Fruit fly (Drosophila melanogaster) whole organism, wandering third instar larva: ENCODE data around the gene Acsx1L.

Experiments used
- CG32264 ChIP-seq: fragments of 200-800 bp; sonication (Bioruptor generic); optimal IDR thresholded peaks from 2 replicates; lab custom pipeline; 2016; ENCODE audit warnings: missing biosample characterization, missing genetic modification characterization
- CG9705 ChIP-seq: fragments of 200-800 bp; sonication (Bioruptor generic); optimal IDR thresholded peaks from 2 replicates; lab custom pipeline; 2018; ENCODE audit warnings: missing biosample characterization, mild to moderate bottlenecking, missing genetic modification characterization
- CrebA ChIP-seq: fragments of 200-800 bp; sonication (Bioruptor generic); optimal IDR thresholded peaks from 2 replicates; lab custom pipeline; 2016; ENCODE audit warnings: missing biosample characterization, mild to moderate bottlenecking, missing genetic modification characterization, borderline replicate concordance
- Dfd ChIP-seq: fragments of >200 bp; optimal IDR thresholded peaks from 2 replicates; lab custom pipeline; 2017; ENCODE audit warnings: missing biosample characterization, missing genetic modification characterization
- Dif ChIP-seq: fragments of 200-275, 200-300 bp; sonication (Bioruptor generic); optimal IDR thresholded peaks from 2 replicates; lab custom pipeline; 2018; ENCODE audit warnings: missing biosample characterization, missing genetic modification characterization; ENCODE audit not compliant: partially characterized antibody
- GATAd ChIP-seq: sonication (Bioruptor generic); optimal IDR thresholded peaks from 2 replicates; lab custom pipeline; 2016; ENCODE audit warnings: missing biosample characterization, missing genetic modification characterization
- HLH106 ChIP-seq: fragments of 200-800 bp; optimal IDR thresholded peaks from 3 replicates; lab custom pipeline; 2019; ENCODE audit warnings: missing biosample characterization, mild to moderate bottlenecking, missing genetic modification characterization, moderate library complexity
- Hnf4 ChIP-seq: fragments of 200-800 bp; sonication (Bioruptor generic); optimal IDR thresholded peaks from 2 replicates; lab custom pipeline; 2016; ENCODE audit warnings: missing biosample characterization, mild to moderate bottlenecking, missing genetic modification characterization
- Hr78 ChIP-seq: fragments of >200 bp; optimal IDR thresholded peaks from 2 replicates; lab custom pipeline; 2017; ENCODE audit warnings: missing biosample characterization, missing genetic modification characterization
- Hr83 ChIP-seq: fragments of 200-300 bp; sonication (Bioruptor generic); optimal IDR thresholded peaks from 2 replicates; lab custom pipeline; 2016; ENCODE audit warnings: missing biosample characterization, mild to moderate bottlenecking, missing genetic modification characterization, moderate library complexity; ENCODE audit not compliant: poor library complexity, severe bottlenecking
- Jra ChIP-seq: sonication (Bioruptor generic); optimal IDR thresholded peaks from 2 replicates; lab custom pipeline; 2016; ENCODE audit warnings: missing biosample characterization, missing genetic modification characterization
- Myc ChIP-seq: fragments of >200 bp; optimal IDR thresholded peaks from 2 replicates; lab custom pipeline; 2017
- OdsH ChIP-seq: fragments of 200-800 bp; sonication (Bioruptor generic); optimal IDR thresholded peaks from 2 replicates; lab custom pipeline; 2016; ENCODE audit warnings: missing biosample characterization, mild to moderate bottlenecking, missing genetic modification characterization
- Rel ChIP-seq, 2 experiments: fragments of 200-800 bp; sonication (Bioruptor generic) in 1 of 2; optimal IDR thresholded peaks; 2 replicates in 1 of 2; 3 replicates in 1 of 2; lab custom pipeline; 2016 to 2019; ENCODE audit warnings: mild to moderate bottlenecking in 2 of 2, missing biosample characterization in 2 of 2, missing genetic modification characterization in 2 of 2, moderate library complexity in 1 of 2
- Sp1 ChIP-seq: fragments of 200-800 bp; sonication (Bioruptor generic); optimal IDR thresholded peaks from 3 replicates; lab custom pipeline; 2019; ENCODE audit warnings: missing biosample characterization, mild to moderate bottlenecking, missing genetic modification characterization, moderate library complexity
- Vsx2 ChIP-seq: fragments of 200-300, 225-300 bp; sonication (Bioruptor generic); optimal IDR thresholded peaks from 2 replicates; lab custom pipeline; 2018; ENCODE audit warnings: missing biosample characterization, missing genetic modification characterization; ENCODE audit not compliant: partially characterized antibody
- br ChIP-seq: fragments of 200-800 bp; sonication (Bioruptor generic); optimal IDR thresholded peaks from 2 replicates; lab custom pipeline; 2016; ENCODE audit warnings: missing biosample characterization, missing genetic modification characterization
- brk ChIP-seq: fragments of 200-800 bp; sonication (Bioruptor generic); optimal IDR thresholded peaks from 2 replicates; lab custom pipeline; 2016; ENCODE audit warnings: missing biosample characterization, mild to moderate bottlenecking, missing genetic modification characterization
- dl ChIP-seq, 2 experiments: fragments of 175-275, 200-275 bp in 1 of 2; fragments of 200-275 bp in 1 of 2; sonication (Bioruptor generic); optimal IDR thresholded peaks; lab custom pipeline; 2018; ENCODE audit warnings: mild to moderate bottlenecking in 2 of 2, missing biosample characterization in 2 of 2, missing genetic modification characterization in 2 of 2, moderate library complexity in 2 of 2; ENCODE audit not compliant: partially characterized antibody in 2 of 2, insufficient read depth in 1 of 2
- dmrt93B ChIP-seq: fragments of 200-800 bp; sonication (Bioruptor generic); optimal IDR thresholded peaks from 2 replicates; lab custom pipeline; 2018; ENCODE audit warnings: missing biosample characterization, mild to moderate bottlenecking, missing genetic modification characterization
- dsf ChIP-seq: sonication (Bioruptor generic); optimal IDR thresholded peaks from 2 replicates; lab custom pipeline; 2016; ENCODE audit warnings: missing biosample characterization, missing genetic modification characterization, borderline replicate concordance
- ey ChIP-seq: fragments of 200-800 bp; sonication (Bioruptor generic); optimal IDR thresholded peaks from 2 replicates; lab custom pipeline; 2016; ENCODE audit warnings: missing biosample characterization, missing genetic modification characterization
- foxo ChIP-seq, 2 experiments: fragments of 200-800 bp; sonication (Bioruptor generic); optimal IDR thresholded peaks; 2 replicates in 1 of 2; 3 replicates in 1 of 2; lab custom pipeline; 2016 to 2017; ENCODE audit warnings: missing biosample characterization in 2 of 2, missing genetic modification characterization in 2 of 2
- fru ChIP-seq: fragments of 200-800 bp; sonication (Bioruptor generic); optimal IDR thresholded peaks from 3 replicates; lab custom pipeline; 2016; ENCODE audit warnings: missing biosample characterization, mild to moderate bottlenecking, missing genetic modification characterization
- rgr ChIP-seq: fragments of 200-800 bp; sonication (Bioruptor generic); optimal IDR thresholded peaks from 3 replicates; lab custom pipeline; 2016; ENCODE audit warnings: missing biosample characterization, mild to moderate bottlenecking, missing genetic modification characterization
- sage ChIP-seq: fragments of 200-800 bp; sonication (Bioruptor generic); optimal IDR thresholded peaks from 2 replicates; lab custom pipeline; 2016; ENCODE audit warnings: missing biosample characterization, mild to moderate bottlenecking, missing genetic modification characterization
- sv ChIP-seq: fragments of 200-800 bp; sonication (Bioruptor generic); optimal IDR thresholded peaks from 3 replicates; lab custom pipeline; 2016; ENCODE audit warnings: missing biosample characterization, missing genetic modification characterization
- tai ChIP-seq: sonication (Bioruptor generic); optimal IDR thresholded peaks from 2 replicates; lab custom pipeline; 2016; ENCODE audit warnings: missing biosample characterization, missing genetic modification characterization
- usp ChIP-seq: fragments of >200 bp; optimal IDR thresholded peaks from 2 replicates; lab custom pipeline; 2017; ENCODE audit warnings: missing biosample characterization, missing genetic modification characterization
- woc ChIP-seq: sonication (Bioruptor generic); optimal IDR thresholded peaks from 2 replicates; lab custom pipeline; 2016; ENCODE audit warnings: missing biosample characterization, mild to moderate bottlenecking, missing genetic modification characterization

Gene Acsx1L

DNA sequence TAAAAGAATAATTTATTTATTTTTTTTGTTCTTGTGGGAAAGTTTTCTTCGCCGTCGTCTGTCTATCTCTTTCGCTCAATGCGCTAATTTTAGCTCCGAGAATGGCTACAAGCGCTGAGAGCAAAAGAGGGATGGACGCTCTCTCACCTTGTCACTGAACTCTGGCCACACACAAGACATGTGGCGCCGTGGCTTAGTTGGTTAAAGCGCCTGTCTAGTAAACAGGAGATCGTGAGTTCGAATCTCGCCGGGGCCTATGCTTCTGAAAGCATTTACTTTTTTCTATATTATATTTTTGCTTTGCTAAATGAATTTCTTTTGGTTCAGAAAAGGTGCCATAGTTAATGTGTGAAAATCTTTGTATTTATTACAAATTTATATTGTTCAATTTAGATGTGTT is 29.5 kb upstream of the Acsx1L start:
- TF ChIP-seq CrebA (GFP tag; lab: Kevin White, UChicago), result peak; percentile 12
- no peak for TF ChIP-seq ey (GFP tag; lab: Kevin White, UChicago)

dm6 chr3R:19801752-19802151 is 28.7 kb upstream of the Acsx1L start:
- TF ChIP-seq foxo (GFP tag; optimal IDR thresholded peaks at IDR 0.05; lab: Kevin White, UChicago), result no peak
- TF ChIP-seq Sp1, result no peak
- TF ChIP-seq Myc, result no peak
- TF ChIP-seq sv (GFP tag; lab: Kevin White, UChicago), result no peak
- TF ChIP-seq Hr78 (GFP tag; lab: Kevin White, UChicago), result no peak
- no peak for TF ChIP-seq GATAd (GFP tag; lab: Kevin White, UChicago)
- TF ChIP-seq CG32264 (GFP tag; lab: Kevin White, UChicago), result no peak
- TF ChIP-seq tai (GFP tag; lab: Kevin White, UChicago), result no peak
- TF ChIP-seq CrebA (GFP tag; lab: Kevin White, UChicago), result no peak
- no peak for TF ChIP-seq CG9705 (GFP tag; lab: Kevin White, UChicago)
- TF ChIP-seq Hr83 (GFP tag; lab: Kevin White, UChicago), result no peak

DNA sequence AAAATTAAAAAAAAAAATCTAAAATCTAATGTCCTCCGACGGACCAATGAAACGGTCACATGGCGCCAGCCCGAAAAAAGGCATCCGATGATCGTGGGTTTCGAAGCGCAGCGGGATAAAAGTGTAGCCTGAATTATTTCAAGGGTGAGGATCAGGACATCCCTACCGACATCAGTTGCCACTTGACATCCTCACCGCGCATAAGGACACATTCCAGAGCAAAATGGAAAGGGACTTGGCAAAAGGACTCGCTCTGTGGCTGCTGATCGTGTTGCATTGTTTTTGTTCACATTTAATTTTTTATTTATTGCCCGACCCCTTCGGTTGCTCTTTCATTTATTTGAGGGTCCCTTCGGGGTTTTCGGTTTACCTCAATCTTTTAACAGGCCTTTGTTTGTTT is 26.6 kb upstream of the Acsx1L start:
- TF ChIP-seq rgr (GFP tag; lab: Kevin White, UChicago), result no peak
- TF ChIP-seq OdsH, result no peak
- no peak for TF ChIP-seq brk
- no peak for TF ChIP-seq Rel (GFP tag; optimal IDR thresholded peaks at IDR 0.05; lab: Kevin White, UChicago)
- no peak for TF ChIP-seq Rel (tag; optimal IDR thresholded peaks at IDR 0.05; lab: Kevin White, UChicago)
- no peak for TF ChIP-seq Hr83 (GFP tag; lab: Kevin White, UChicago)
- TF ChIP-seq dsf (GFP tag; lab: Kevin White, UChicago), result no peak
- TF ChIP-seq Dif (GFP tag; lab: Kevin White, UChicago), result no peak
- TF ChIP-seq Vsx2 (GFP tag; lab: Kevin White, UChicago), result no peak
- TF ChIP-seq HLH106, result no peak
- no peak for TF ChIP-seq sage (GFP tag; lab: Kevin White, UChicago)
- TF ChIP-seq tai (GFP tag; lab: Kevin White, UChicago), result no peak
- no peak for TF ChIP-seq GATAd (GFP tag; lab: Kevin White, UChicago)
- TF ChIP-seq foxo (GFP tag; optimal IDR thresholded peaks at IDR 0.05; lab: Kevin White, UChicago), result no peak
- TF ChIP-seq usp (GFP tag; lab: Kevin White, UChicago), result no peak
- no peak for TF ChIP-seq Sp1
- TF ChIP-seq woc (GFP tag; lab: Kevin White, UChicago), result no peak
- TF ChIP-seq br (GFP tag; lab: Kevin White, UChicago), result no peak
- no peak for TF ChIP-seq Jra
- TF ChIP-seq dl (GFP tag; optimal IDR thresholded peaks at IDR 0.05; lab: Kevin White, UChicago; ENCODE audit: insufficient read depth in 1 of 2, partially characterized antibody in 2 of 2), result no peak

DNA sequence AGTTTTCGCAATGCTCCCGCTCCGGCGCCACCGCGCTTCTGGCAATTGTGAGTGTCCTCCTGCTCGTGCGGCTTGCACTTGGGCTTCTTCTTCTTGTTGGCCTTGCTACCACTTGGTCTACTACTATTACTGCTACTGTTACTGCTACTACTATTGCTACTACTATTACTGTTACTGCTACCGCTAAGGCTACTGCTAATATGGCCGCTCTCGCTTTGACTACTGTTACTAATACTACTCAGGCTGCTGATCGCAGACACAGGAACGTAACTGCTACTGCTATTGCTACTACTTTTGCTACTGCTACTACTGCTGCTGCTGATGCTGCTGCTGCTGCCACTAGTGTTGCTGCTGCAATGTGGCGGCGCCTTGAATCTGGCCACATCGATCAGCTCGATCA is 23.8 kb upstream of the Acsx1L start:
- TF ChIP-seq dmrt93B (GFP tag; lab: Kevin White, UChicago) (no peak), Hr83 (GFP tag; lab: Kevin White, UChicago) (no peak), foxo (GFP tag; optimal IDR thresholded peaks at IDR 0.05; lab: Kevin White, UChicago) (no peak), Hnf4 (GFP tag; lab: Kevin White, UChicago) (no peak), dl (GFP tag; optimal IDR thresholded peaks at IDR 0.05; lab: Kevin White, UChicago; ENCODE audit: insufficient read depth in 1 of 2, partially characterized antibody in 2 of 2) (no peak), ey (GFP tag; lab: Kevin White, UChicago) (no peak), OdsH (no peak), Rel (GFP tag; optimal IDR thresholded peaks at IDR 0.05; lab: Kevin White, UChicago) (no peak), Rel (tag; optimal IDR thresholded peaks at IDR 0.05; lab: Kevin White, UChicago) (no peak), fru (GFP tag; lab: Kevin White, UChicago) (no peak), Sp1 (no peak), dsf (GFP tag; lab: Kevin White, UChicago) (no peak), Jra (no peak), Dfd (GFP tag; lab: Kevin White, UChicago) (no peak)

DNA sequence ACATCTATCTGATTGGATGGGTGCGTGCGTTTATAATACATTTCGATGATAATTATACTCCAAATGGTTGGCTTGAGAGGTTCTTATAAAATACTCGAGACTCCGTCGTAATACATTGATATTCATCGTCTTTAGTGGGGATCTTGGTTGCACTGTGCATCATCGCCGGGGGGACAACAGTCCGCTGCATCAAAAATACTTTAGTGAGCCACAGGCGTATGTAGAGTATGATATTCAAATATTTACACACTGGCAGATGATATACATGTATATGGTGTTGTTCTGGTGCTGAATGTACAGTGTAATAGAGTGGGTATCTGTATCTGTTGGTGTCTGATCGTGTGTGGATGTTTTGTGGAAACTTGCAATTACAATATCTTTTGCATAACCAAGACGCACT is 22.3 kb upstream of the Acsx1L start:
- TF ChIP-seq CG32264 (GFP tag; lab: Kevin White, UChicago) (no peak), Sp1 (no peak), woc (GFP tag; lab: Kevin White, UChicago) (no peak), Dif (GFP tag; lab: Kevin White, UChicago) (no peak), br (GFP tag; lab: Kevin White, UChicago) (no peak), usp (GFP tag; lab: Kevin White, UChicago) (no peak)
- TF ChIP-seq, all 38 proteins: peak for 0
